Fruit fly (Drosophila melanogaster) whole organism, embryonic: ENCODE data around the gene dwg.

Source experiments
- Aef1 ChIP-seq: fragments of 200-800 bp; sonication (Bioruptor generic); IDR thresholded peaks from 3 replicates; pipeline ENCODE4 v1.3.6; 2022; ENCODE audit warnings: missing biosample characterization, missing genetic modification characterization
- Bgb ChIP-seq: fragments of 200-800 bp; sonication (Bioruptor generic); IDR thresholded peaks from 2 replicates; pipeline ENCODE4 v1.3.6; 2022; ENCODE audit warnings: missing biosample characterization, missing genetic modification characterization; ENCODE audit not compliant: partially characterized antibody
- C15 ChIP-seq: fragments of 200-800 bp; sonication (Bioruptor generic); IDR thresholded peaks from 3 replicates; pipeline ENCODE4 v1.3.6; 2022; ENCODE audit warnings: missing biosample characterization, missing genetic modification characterization
- CG10147 ChIP-seq: fragments of 200-800 bp; sonication (Bioruptor generic); optimal IDR thresholded peaks from 2 replicates; lab custom pipeline; 2019; ENCODE audit warnings: missing biosample characterization, mild to moderate bottlenecking, missing genetic modification characterization, moderate library complexity
- CG11085 ChIP-seq: fragments of 200-800 bp; sonication (Bioruptor generic); IDR thresholded peaks from 2 replicates; pipeline ENCODE4 v1.3.6; 2022; ENCODE audit warnings: missing biosample characterization, missing genetic modification characterization
- CG11695 ChIP-seq: fragments of 200-800 bp; sonication (Bioruptor generic); IDR thresholded peaks from 3 replicates; pipeline ENCODE4 v1.3.6; 2022; ENCODE audit warnings: missing biosample characterization, missing genetic modification characterization
- CG12071 ChIP-seq: fragments of 200-800 bp; sonication (Bioruptor generic); optimal IDR thresholded peaks from 3 replicates; lab custom pipeline; 2018; ENCODE audit warnings: missing biosample characterization, mild to moderate bottlenecking, missing genetic modification characterization
- CG15601 ChIP-seq: fragments of 200-800 bp; sonication (Bioruptor generic); optimal IDR thresholded peaks from 3 replicates; lab custom pipeline; 2019; ENCODE audit warnings: missing biosample characterization, mild to moderate bottlenecking, missing genetic modification characterization, moderate library complexity
- CG16779 ChIP-seq: fragments of 200-800 bp; sonication (Bioruptor generic); IDR thresholded peaks from 2 replicates; pipeline ENCODE4 v1.3.6; 2022; ENCODE audit warnings: missing biosample characterization, missing genetic modification characterization
- CG18476 ChIP-seq: fragments of 200-800 bp; sonication (Bioruptor generic); optimal IDR thresholded peaks from 2 replicates; lab custom pipeline; 2016; ENCODE audit warnings: missing biosample characterization, mild to moderate bottlenecking, missing genetic modification characterization
- CG32532 ChIP-seq: fragments of 200-800 bp; sonication (Bioruptor generic); IDR thresholded peaks from 2 replicates; pipeline ENCODE4 v1.3.6; 2022; ENCODE audit warnings: missing biosample characterization, missing genetic modification characterization
- CG4282 ChIP-seq: fragments of 200-800 bp; sonication (Bioruptor generic); optimal IDR thresholded peaks from 2 replicates; lab custom pipeline; 2016; ENCODE audit warnings: missing biosample characterization, missing genetic modification characterization
- CG6175 ChIP-seq: fragments of 200-800 bp; sonication (Bioruptor generic); IDR thresholded peaks from 3 replicates; pipeline ENCODE4 v1.3.6; 2022; ENCODE audit warnings: missing biosample characterization, missing genetic modification characterization
- CG7839 ChIP-seq: fragments of 200-800 bp; sonication (Bioruptor generic); optimal IDR thresholded peaks from 3 replicates; lab custom pipeline; 2018; ENCODE audit warnings: missing biosample characterization, mild to moderate bottlenecking, missing genetic modification characterization, moderate library complexity
- CG8765 ChIP-seq: fragments of 200-800 bp; sonication (Bioruptor generic); IDR thresholded peaks from 2 replicates; pipeline ENCODE4 v1.3.6; 2022; ENCODE audit warnings: missing biosample characterization, missing genetic modification characterization
- CG9215 ChIP-seq: fragments of 200-800 bp; sonication (Bioruptor generic); IDR thresholded peaks from 2 replicates; pipeline ENCODE4 v1.3.6; 2022; ENCODE audit warnings: missing biosample characterization, missing genetic modification characterization
- CTCF ChIP-seq: fragments of 200-800 bp; sonication (Bioruptor generic); optimal IDR thresholded peaks from 2 replicates; lab custom pipeline; 2017; ENCODE audit warnings: missing biosample characterization, mild to moderate bottlenecking, missing genetic modification characterization, moderate library complexity
- Dip2 ChIP-seq: fragments of 200-800 bp; sonication (Bioruptor generic); IDR thresholded peaks from 2 replicates; pipeline ENCODE4 v1.3.6; 2022; ENCODE audit warnings: missing biosample characterization, missing genetic modification characterization
- Dll ChIP-seq: fragments of 200-800 bp; sonication (Bioruptor generic); IDR thresholded peaks from 4 replicates; pipeline ENCODE4 v1.3.6; 2022; ENCODE audit warnings: missing biosample characterization, missing genetic modification characterization; ENCODE audit not compliant: partially characterized antibody
- Hand ChIP-seq: fragments of 200-800 bp; sonication (Bioruptor generic); optimal IDR thresholded peaks from 2 replicates; lab custom pipeline; 2017; ENCODE audit warnings: mild to moderate bottlenecking, missing biosample characterization, missing genetic modification reagents, missing genetic modification characterization
- Hey ChIP-seq: fragments of 200-800 bp; sonication (Bioruptor generic); optimal IDR thresholded peaks from 3 replicates; lab custom pipeline; 2018; ENCODE audit warnings: missing biosample characterization, mild to moderate bottlenecking, missing genetic modification characterization
- Lim3 ChIP-seq: fragments of 200-800 bp; sonication (Bioruptor generic); IDR thresholded peaks from 2 replicates; pipeline ENCODE4 v1.3.6; 2022; ENCODE audit warnings: missing biosample characterization, missing genetic modification characterization
- Ravus ChIP-seq: fragments of 200-800 bp; sonication (Bioruptor generic); IDR thresholded peaks from 2 replicates; pipeline ENCODE4 v1.3.6; 2022; ENCODE audit warnings: missing biosample characterization, missing genetic modification characterization
- Side ChIP-seq: fragments of 200-800 bp; sonication (Bioruptor generic); optimal IDR thresholded peaks from 2 replicates; lab custom pipeline; 2016; ENCODE audit warnings: missing biosample characterization, missing genetic modification characterization
- Tbp ChIP-seq: fragments of >200 bp; optimal IDR thresholded peaks from 2 replicates; lab custom pipeline; 2018; ENCODE audit warnings: missing biosample characterization, missing genetic modification characterization
- Vsx1 ChIP-seq: fragments of 200-800 bp; sonication (Bioruptor generic); optimal IDR thresholded peaks from 2 replicates; lab custom pipeline; 2017; ENCODE audit warnings: missing biosample characterization, mild to moderate bottlenecking, missing genetic modification characterization, missing genetic modification reagents
- Xrp1 ChIP-seq: fragments of 200-800 bp; sonication (Bioruptor generic); IDR thresholded peaks from 2 replicates; pipeline ENCODE4 v1.3.6; 2022; ENCODE audit warnings: missing biosample characterization, missing genetic modification characterization
- bbx ChIP-seq: fragments of 200-800 bp; sonication (Bioruptor generic); IDR thresholded peaks from 2 replicates; pipeline ENCODE4 v1.3.6; 2022; ENCODE audit warnings: missing biosample characterization, missing genetic modification characterization; ENCODE audit not compliant: partially characterized antibody
- cas ChIP-seq: fragments of 200-800 bp; sonication (Bioruptor generic); IDR thresholded peaks from 2 replicates; pipeline ENCODE4 v1.3.6; 2022; ENCODE audit warnings: missing biosample characterization, missing genetic modification characterization
- crol ChIP-seq: fragments of 200-800 bp; sonication (Bioruptor generic); IDR thresholded peaks from 2 replicates; pipeline ENCODE4 v1.3.6; 2022; ENCODE audit warnings: missing biosample characterization, missing genetic modification characterization
- dati ChIP-seq: fragments of 200-800 bp; sonication (Bioruptor generic); IDR thresholded peaks from 2 replicates; pipeline ENCODE4 v1.3.6; 2022; ENCODE audit warnings: missing biosample characterization, missing genetic modification characterization
- esg ChIP-seq: fragments of 200-800 bp; sonication (Bioruptor generic); conservative IDR thresholded peaks from 2 replicates; pipeline ENCODE4 v1.3.6; 2022; ENCODE audit warnings: missing biosample characterization, missing genetic modification characterization
- eyg ChIP-seq: fragments of 200-800 bp; sonication (Bioruptor generic); optimal IDR thresholded peaks from 3 replicates; lab custom pipeline; 2016; ENCODE audit warnings: missing biosample characterization, missing genetic modification characterization
- fd3F ChIP-seq: fragments of 200-800 bp; sonication (Bioruptor generic); optimal IDR thresholded peaks from 2 replicates; lab custom pipeline; 2018; ENCODE audit warnings: missing biosample characterization, mild to moderate bottlenecking, missing genetic modification characterization, moderate library complexity
- grau ChIP-seq: fragments of 200-800 bp; optimal IDR thresholded peaks from 3 replicates; lab custom pipeline; 2019; ENCODE audit warnings: missing biosample characterization, mild to moderate bottlenecking, missing genetic modification characterization, moderate library complexity
- jumu ChIP-seq: fragments of 200-800 bp; sonication (Bioruptor generic); optimal IDR thresholded peaks from 3 replicates; lab custom pipeline; 2016; ENCODE audit warnings: missing biosample characterization, missing genetic modification characterization
- kay ChIP-seq: fragments of 200-800 bp; sonication (Bioruptor generic); optimal IDR thresholded peaks from 2 replicates; lab custom pipeline; 2016; ENCODE audit warnings: missing biosample characterization, missing genetic modification characterization
- nerfin-1 ChIP-seq: fragments of 200-800 bp; sonication (Bioruptor generic); optimal IDR thresholded peaks from 3 replicates; lab custom pipeline; 2019; ENCODE audit warnings: missing biosample characterization, mild to moderate bottlenecking, missing genetic modification characterization, moderate library complexity
- nerfin-2 ChIP-seq: fragments of 200-800 bp; sonication (Bioruptor generic); IDR thresholded peaks from 2 replicates; pipeline ENCODE4 v1.3.6; 2022; ENCODE audit warnings: missing biosample characterization, missing genetic modification characterization; ENCODE audit not compliant: partially characterized antibody
- nmo ChIP-seq: fragments of 200-800 bp; sonication (Bioruptor generic); optimal IDR thresholded peaks from 2 replicates; lab custom pipeline; 2018; ENCODE audit warnings: missing biosample characterization, mild to moderate bottlenecking, missing genetic modification characterization, moderate library complexity
- pfk ChIP-seq: fragments of 200-800 bp; sonication (Bioruptor generic); optimal IDR thresholded peaks from 2 replicates; lab custom pipeline; 2018; ENCODE audit warnings: missing biosample characterization, mild to moderate bottlenecking, missing genetic modification characterization, moderate library complexity
- pita ChIP-seq: fragments of 200-800 bp; sonication (Bioruptor generic); optimal IDR thresholded peaks from 2 replicates; lab custom pipeline; 2017; ENCODE audit warnings: missing biosample characterization, mild to moderate bottlenecking, missing genetic modification characterization
- pnt ChIP-seq: fragments of 200-800 bp; sonication (Bioruptor generic); optimal IDR thresholded peaks from 3 replicates; lab custom pipeline; 2016; ENCODE audit warnings: missing biosample characterization, missing genetic modification characterization
- sc ChIP-seq, 3 experiments: fragments of >200 bp in 2 of 3; fragments of 200-800 bp in 1 of 3; sonication (Bioruptor generic) in 1 of 3; optimal IDR thresholded peaks; 2 replicates in 2 of 3; 3 replicates in 1 of 3; lab custom pipeline; 2017; ENCODE audit warnings: mild to moderate bottlenecking in 1 of 3, missing biosample characterization in 1 of 3, missing genetic modification characterization in 1 of 3, missing genetic modification reagents in 1 of 3
- sd ChIP-seq: fragments of 200-800 bp; sonication (Bioruptor generic); optimal IDR thresholded peaks from 3 replicates; lab custom pipeline; 2018; ENCODE audit warnings: missing biosample characterization, mild to moderate bottlenecking, missing genetic modification characterization, moderate library complexity
- seq ChIP-seq: fragments of 200-800 bp; sonication (Bioruptor generic); IDR thresholded peaks from 2 replicates; pipeline ENCODE4 v1.3.6; 2022; ENCODE audit warnings: missing biosample characterization, missing genetic modification characterization
- sisA ChIP-seq: fragments of 200-800 bp; sonication (Bioruptor generic); IDR thresholded peaks from 2 replicates; pipeline ENCODE4 v1.3.6; 2022; ENCODE audit warnings: missing biosample characterization, missing genetic modification characterization
- sna ChIP-seq: fragments of 200-800 bp; sonication (Bioruptor generic); IDR thresholded peaks from 2 replicates; pipeline ENCODE4 v1.3.6; 2022; ENCODE audit warnings: missing biosample characterization, missing genetic modification characterization; ENCODE audit not compliant: partially characterized antibody
- sqz ChIP-seq: fragments of 200-800 bp; sonication (Bioruptor generic); optimal IDR thresholded peaks from 3 replicates; lab custom pipeline; 2018; ENCODE audit warnings: missing biosample characterization, mild to moderate bottlenecking, missing genetic modification characterization
- toy ChIP-seq: fragments of 200-800 bp; sonication (Bioruptor generic); IDR thresholded peaks from 2 replicates; pipeline ENCODE4 v1.3.6; 2022; ENCODE audit warnings: missing biosample characterization, missing genetic modification characterization
- zen2 ChIP-seq: fragments of 200-800 bp; sonication (Bioruptor generic); IDR thresholded peaks from 3 replicates; pipeline ENCODE4 v1.3.6; 2022; ENCODE audit warnings: missing biosample characterization, missing genetic modification characterization; ENCODE audit not compliant: partially characterized antibody

Gene dwg

dm6 chrX:2744042-2744441, 16.5 kb downstream of the dwg start, which contains the start of gene Syx4 (continued):
- peak; percentile 85 for TF ChIP-seq eyg
- TF ChIP-seq Side (GFP tag; lab: Kevin White, UChicago): peak; percentile 87
- peak; percentile 70 for TF ChIP-seq CG4282 (GFP tag; lab: Kevin White, UChicago)
- TF ChIP-seq sd (tag; lab: Kevin White, UChicago): peak; percentile 79
- peak; percentile 95 for TF ChIP-seq CG7839 (tag; lab: Kevin White, UChicago)
- TF ChIP-seq CG6175 (GFP tag; lab: Robert Waterston, UW): peak; percentile 72; the same call in 1 of the 3 replicates
- peak; percentile 89 for TF ChIP-seq Xrp1
- no peak for TF ChIP-seq sc (optimal IDR thresholded peaks at IDR 0.05; lab: Kevin White, UChicago)
- peak; percentile 35 for TF ChIP-seq sc (GFP tag; optimal IDR thresholded peaks at IDR 0.05; lab: Kevin White, UChicago)
- peak; percentile 86 for TF ChIP-seq Hand (GFP tag; lab: Kevin White, UChicago)
- peak; percentile 91 for TF ChIP-seq grau (tag; lab: Kevin White, UChicago)
- no peak for TF ChIP-seq Dll (GFP tag; lab: Robert Waterston, UW)
- peak; percentile 69 for TF ChIP-seq Ravus (GFP tag; lab: Robert Waterston, UW)
- TF ChIP-seq sqz (GFP tag; lab: Kevin White, UChicago): peak; percentile 69
- peak; percentile 76 for TF ChIP-seq sisA (GFP tag; lab: Robert Waterston, UW)
- peak; percentile 26; the same call in 1 of the 2 replicates for TF ChIP-seq dati (GFP tag; lab: Robert Waterston, UW)
- TF ChIP-seq toy (GFP tag; lab: Robert Waterston, UW): peak; percentile 73
- no peak for TF ChIP-seq crol
- no peak for TF ChIP-seq pita (GFP tag; lab: Kevin White, UChicago)
- peak; percentile 88 for TF ChIP-seq nmo (GFP tag; lab: Kevin White, UChicago)
- peak; percentile 78 for TF ChIP-seq CG15601 (tag; lab: Kevin White, UChicago)
- TF ChIP-seq pfk (GFP tag; lab: Kevin White, UChicago): no peak
- TF ChIP-seq pnt (GFP tag; lab: Kevin White, UChicago): peak; percentile 71
- TF ChIP-seq Vsx1 (GFP tag; lab: Kevin White, UChicago): peak; percentile 76
- peak; percentile 34; the same call in 1 of the 2 replicates for TF ChIP-seq CG8765
- TF ChIP-seq nerfin-2 (GFP tag; lab: Robert Waterston, UW): no peak
- no peak for TF ChIP-seq sna (GFP tag; lab: Robert Waterston, UW)
- TF ChIP-seq C15 (GFP tag; lab: Robert Waterston, UW): peak; percentile 79; the same call in 2 of the 3 replicates
- TF ChIP-seq jumu: peak; percentile 82
- peak; percentile 84 for TF ChIP-seq CG11085 (GFP tag; lab: Robert Waterston, UW)
- TF ChIP-seq CG11695 (GFP tag; lab: Robert Waterston, UW): peak; percentile 94
- TF ChIP-seq Hey (tag; lab: Kevin White, UChicago): peak; percentile 27
- no peak for TF ChIP-seq Dip2
- TF ChIP-seq fd3F (GFP tag; lab: Kevin White, UChicago): peak; percentile 92
- TF ChIP-seq CG32532: peak; percentile 94
- TF ChIP-seq seq (GFP tag; lab: Robert Waterston, UW): peak; percentile 90
- TF ChIP-seq esg (GFP tag; lab: Robert Waterston, UW): peak; percentile 79
- TF ChIP-seq CG16779 (GFP tag; lab: Robert Waterston, UW): peak; percentile 68
- TF ChIP-seq nerfin-1: peak; percentile 81
- TF ChIP-seq Bgb (GFP tag; lab: Robert Waterston, UW): no peak
- peak; percentile 86 for TF ChIP-seq Aef1 (GFP tag; lab: Robert Waterston, UW)
- TF ChIP-seq CG12071 (GFP tag; lab: Kevin White, UChicago): peak; percentile 94
- no peak for TF ChIP-seq zen2 (GFP tag; lab: Robert Waterston, UW)
- TF ChIP-seq Lim3 (GFP tag; lab: Robert Waterston, UW): peak; percentile 53; the same call in 1 of the 2 replicates
- peak; percentile 88 for TF ChIP-seq CG10147 (GFP tag; lab: Kevin White, UChicago)
- TF ChIP-seq CG9215 (GFP tag; lab: Robert Waterston, UW): peak; percentile 69
- peak; percentile 71; the same call in 1 of the 2 replicates for TF ChIP-seq cas (GFP tag; lab: Robert Waterston, UW)
- peak; percentile 73 for TF ChIP-seq kay
- peak; percentile 86 for TF ChIP-seq CG18476 (GFP tag; lab: Kevin White, UChicago)
- no peak for TF ChIP-seq Tbp (GFP tag; lab: Kevin White, UChicago)
- TF ChIP-seq CTCF (GFP tag; lab: Kevin White, UChicago): peak; percentile 49
- TF ChIP-seq bbx (GFP tag; lab: Robert Waterston, UW): no peak
